Worm (Caenorhabditis elegans) whole organism, late embryonic: Measurements from ENCODE around the gene glrx-3.

Experiments
- ama-1 ChIP-seq: fragments of 150-350 bp; optimal IDR thresholded peaks from 2 replicates; lab custom pipeline; 2014
- elt-4 ChIP-seq: sonication (generic microtip); optimal IDR thresholded peaks from 2 replicates; lab custom pipeline; 2016; ENCODE audit warnings: missing genetic modification characterization, missing compliant biosample characterization
- ets-4 ChIP-seq: sonication (generic microtip); optimal IDR thresholded peaks from 2 replicates; lab custom pipeline; 2016; ENCODE audit warnings: missing genetic modification characterization, missing compliant biosample characterization
- nhr-11 ChIP-seq: fragments of 150-350 bp; optimal IDR thresholded peaks from 2 replicates; lab custom pipeline; 2014; ENCODE audit warnings: missing biosample characterization, missing genetic modification characterization
- ttx-3 ChIP-seq: sonication (generic microtip); optimal IDR thresholded peaks from 2 replicates; lab custom pipeline; 2016; ENCODE audit warnings: missing genetic modification reagents, missing genetic modification characterization, missing compliant biosample characterization

- TF ChIP-seq ama-1 (lab: Kevin White, UChicago) (no peak), ttx-3 (no peak), elt-4 (tag; lab: Kevin White, UChicago) (no peak), ets-4 (tag; lab: Kevin White, UChicago) (no peak), nhr-11 (tag; lab: Kevin White, UChicago) (no peak)
Measured at ce11 chrV:4326841-4327240, 14.3 kb downstream of the glrx-3 start, which contains the start of gene D2063.1.
